Fruit fly (Drosophila melanogaster) whole organism, embryonic: ENCODE measurements around the gene fz3.
A peak's percentile ranks its signal among the peaks of the same experiment; 100 is the strongest.

ENCODE experiments used
- Adf1 ChIP-seq: fragments of 200-800 bp; sonication (Bioruptor generic); IDR thresholded peaks from 2 replicates; pipeline ENCODE4 v1.3.6; 2022; ENCODE audit warnings: missing biosample characterization, missing genetic modification characterization
- CG10209 ChIP-seq: fragments of 200-800 bp; sonication (Bioruptor generic); optimal IDR thresholded peaks from 3 replicates; lab custom pipeline; 2017; ENCODE audit warnings: missing biosample characterization, mild to moderate bottlenecking, missing genetic modification characterization, missing genetic modification reagents
- CG10462 ChIP-seq: fragments of 200-800 bp; sonication (Bioruptor generic); optimal IDR thresholded peaks from 2 replicates; lab custom pipeline; 2016; ENCODE audit warnings: missing biosample characterization, missing genetic modification characterization
- CG10543 ChIP-seq: fragments of 200-800 bp; sonication (Bioruptor generic); optimal IDR thresholded peaks from 3 replicates; lab custom pipeline; 2017; ENCODE audit warnings: missing biosample characterization, mild to moderate bottlenecking, missing genetic modification characterization, moderate library complexity
- CG13894 ChIP-seq: fragments of 200-800 bp; sonication (Bioruptor generic); optimal IDR thresholded peaks from 3 replicates; lab custom pipeline; 2018; ENCODE audit warnings: missing biosample characterization, mild to moderate bottlenecking, missing genetic modification characterization, moderate library complexity
- CG3726 ChIP-seq: fragments of 200-800 bp; sonication (Bioruptor generic); IDR thresholded peaks from 3 replicates; pipeline ENCODE4, ENCODE4 v1.3.6; 2022; ENCODE audit warnings: missing biosample characterization, missing genetic modification characterization
- CG4328 ChIP-seq: fragments of 200-800 bp; sonication (Bioruptor generic); optimal IDR thresholded peaks from 3 replicates; lab custom pipeline; 2017; ENCODE audit warnings: missing biosample characterization, missing genetic modification reagents, missing genetic modification characterization
- CG4617 ChIP-seq: fragments of 200-800 bp; sonication (Bioruptor generic); optimal IDR thresholded peaks from 3 replicates; lab custom pipeline; 2016; ENCODE audit warnings: missing biosample characterization, missing genetic modification characterization, borderline replicate concordance
- CG6254 ChIP-seq: fragments of 200-800 bp; sonication (Bioruptor generic); optimal IDR thresholded peaks from 3 replicates; lab custom pipeline; 2017; ENCODE audit warnings: mild to moderate bottlenecking, missing biosample characterization, missing genetic modification reagents, missing genetic modification characterization
- CG6272 ChIP-seq: fragments of 200-800 bp; sonication (Bioruptor generic); IDR thresholded peaks from 2 replicates; pipeline ENCODE4 v1.3.6; 2022; ENCODE audit warnings: missing biosample characterization, missing genetic modification characterization
- CG6654 ChIP-seq: fragments of 200-800 bp; sonication (Bioruptor generic); optimal IDR thresholded peaks from 2 replicates; lab custom pipeline; 2017; ENCODE audit warnings: missing biosample characterization, mild to moderate bottlenecking, missing genetic modification characterization
- CG6791 ChIP-seq: fragments of 200-800 bp; sonication (Bioruptor generic); IDR thresholded peaks from 3 replicates; pipeline ENCODE4 v1.3.6; 2022; ENCODE audit warnings: missing biosample characterization, missing genetic modification characterization; ENCODE audit not compliant: partially characterized antibody
- CG7372 ChIP-seq: fragments of 200-800 bp; sonication (Bioruptor generic); IDR thresholded peaks from 2 replicates; pipeline ENCODE4 v1.3.6; 2022; ENCODE audit warnings: missing biosample characterization, missing genetic modification characterization
- CG7963 ChIP-seq: fragments of 200-800 bp; sonication (Bioruptor generic); IDR thresholded peaks from 3 replicates; pipeline ENCODE4 v1.3.6; 2022; ENCODE audit warnings: missing biosample characterization, missing genetic modification characterization; ENCODE audit not compliant: partially characterized antibody
- CG8478 ChIP-seq: fragments of >200 bp; optimal IDR thresholded peaks from 2 replicates; lab custom pipeline; 2018
- CG9932 ChIP-seq: fragments of 200-800 bp; sonication (Bioruptor generic); IDR thresholded peaks from 2 replicates; pipeline ENCODE4 v1.3.6; 2022; ENCODE audit warnings: missing biosample characterization, missing genetic modification characterization
- CrebB ChIP-seq: fragments of 200-800 bp; sonication (Bioruptor generic); optimal IDR thresholded peaks from 3 replicates; lab custom pipeline; 2018; ENCODE audit warnings: missing biosample characterization, mild to moderate bottlenecking, missing genetic modification characterization
- Dbx ChIP-seq: fragments of 200-800 bp; sonication (Bioruptor generic); IDR thresholded peaks from 3 replicates; pipeline ENCODE4 v1.3.6; 2022; ENCODE audit warnings: missing biosample characterization, missing genetic modification characterization
- Drgx ChIP-seq: fragments of 200-800 bp; sonication (Bioruptor generic); IDR thresholded peaks from 2 replicates; pipeline ENCODE4 v1.3.6; 2022; ENCODE audit warnings: missing biosample characterization, missing genetic modification characterization
- E2f1 ChIP-seq: fragments of 200-800 bp; sonication (Bioruptor generic); IDR thresholded peaks from 2 replicates; pipeline ENCODE4 v1.3.6; 2022; ENCODE audit warnings: missing biosample characterization, missing genetic modification characterization
- Elba2 ChIP-seq: fragments of 200-800 bp; sonication (Bioruptor generic); optimal IDR thresholded peaks from 3 replicates; lab custom pipeline; 2016; ENCODE audit warnings: missing biosample characterization, missing genetic modification characterization
- Gsc ChIP-seq: fragments of 200-800 bp; sonication (Bioruptor generic); IDR thresholded peaks from 2 replicates; pipeline ENCODE4 v1.3.6; 2022; ENCODE audit warnings: missing biosample characterization, missing genetic modification characterization
- H2.0 ChIP-seq: fragments of 200-800 bp; sonication (Bioruptor generic); IDR thresholded peaks from 2 replicates; pipeline ENCODE4 v1.3.6; 2022; ENCODE audit warnings: missing biosample characterization, missing genetic modification characterization
- HLHmδ ChIP-seq: fragments of 200-800 bp; sonication (Bioruptor generic); optimal IDR thresholded peaks from 2 replicates; lab custom pipeline; 2018; ENCODE audit warnings: missing biosample characterization, mild to moderate bottlenecking, missing genetic modification characterization, moderate library complexity
- Kr ChIP-seq: fragments of 200-800 bp; sonication (Bioruptor generic); optimal IDR thresholded peaks from 2 replicates; lab custom pipeline; 2017; ENCODE audit warnings: missing biosample characterization, mild to moderate bottlenecking, missing genetic modification characterization
- Lhr ChIP-seq: fragments of 200-800 bp; sonication (Bioruptor generic); optimal IDR thresholded peaks from 3 replicates; lab custom pipeline; 2017; ENCODE audit warnings: mild to moderate bottlenecking, missing biosample characterization, missing genetic modification reagents, missing genetic modification characterization
- MBD-R2 ChIP-seq: fragments of 200-800 bp; sonication (Bioruptor generic); IDR thresholded peaks from 2 replicates; pipeline ENCODE4 v1.3.6; 2022; ENCODE audit warnings: missing biosample characterization, missing genetic modification characterization
- Meics ChIP-seq: fragments of 200-800 bp; sonication (Bioruptor generic); optimal IDR thresholded peaks from 2 replicates; lab custom pipeline; 2017; ENCODE audit warnings: missing biosample characterization, mild to moderate bottlenecking, missing genetic modification characterization
- Nf-YC ChIP-seq: fragments of 200-800 bp; optimal IDR thresholded peaks from 3 replicates; lab custom pipeline; 2019; ENCODE audit warnings: missing biosample characterization, mild to moderate bottlenecking, missing genetic modification characterization, moderate library complexity
- Pdp1 ChIP-seq, 2 experiments: fragments of 200-800 bp; sonication (Bioruptor generic); optimal IDR thresholded peaks; 3 replicates each; lab custom pipeline; 2016; ENCODE audit warnings: missing biosample characterization in 2 of 2, missing genetic modification characterization in 2 of 2, mild to moderate bottlenecking in 1 of 2, moderate library complexity in 1 of 2
- Side ChIP-seq: fragments of 200-800 bp; sonication (Bioruptor generic); optimal IDR thresholded peaks from 2 replicates; lab custom pipeline; 2016; ENCODE audit warnings: missing biosample characterization, missing genetic modification characterization
- Xbp1 ChIP-seq: fragments of 200-800 bp; sonication (Bioruptor generic); optimal IDR thresholded peaks from 3 replicates; lab custom pipeline; 2016; ENCODE audit warnings: missing biosample characterization, mild to moderate bottlenecking, missing genetic modification characterization
- crp ChIP-seq, 2 experiments: fragments of 200-800 bp; sonication (Bioruptor generic); optimal IDR thresholded peaks; 2 replicates in 1 of 2; 3 replicates in 1 of 2; lab custom pipeline; 2017; ENCODE audit warnings: missing biosample characterization in 2 of 2, missing genetic modification characterization in 2 of 2, mild to moderate bottlenecking in 1 of 2, moderate library complexity in 1 of 2
- cwo ChIP-seq: fragments of 200-800 bp; sonication (Bioruptor generic); optimal IDR thresholded peaks from 3 replicates; lab custom pipeline; 2017; ENCODE audit warnings: missing biosample characterization, missing genetic modification characterization, mild to moderate bottlenecking, moderate library complexity, missing genetic modification reagents
- dmrt11E ChIP-seq: fragments of 200-800 bp; sonication (Bioruptor generic); optimal IDR thresholded peaks from 3 replicates; lab custom pipeline; 2018; ENCODE audit warnings: missing biosample characterization, mild to moderate bottlenecking, missing genetic modification characterization, moderate library complexity
- fd102C ChIP-seq: fragments of 200-800 bp; sonication (Bioruptor generic); optimal IDR thresholded peaks from 2 replicates; lab custom pipeline; 2018; ENCODE audit warnings: missing biosample characterization, mild to moderate bottlenecking, missing genetic modification characterization, moderate library complexity
- gfzf ChIP-seq: fragments of 200-800 bp; sonication (Bioruptor generic); optimal IDR thresholded peaks from 2 replicates; lab custom pipeline; 2016; ENCODE audit warnings: missing biosample characterization, mild to moderate bottlenecking, missing genetic modification characterization, moderate library complexity
- gro ChIP-seq: fragments of 200-800 bp; sonication (Bioruptor generic); optimal IDR thresholded peaks from 2 replicates; lab custom pipeline; 2016; ENCODE audit warnings: missing biosample characterization, missing genetic modification characterization
- hbn ChIP-seq: fragments of 200-800 bp; sonication (Bioruptor generic); IDR thresholded peaks from 2 replicates; pipeline ENCODE4 v1.3.6; 2022; ENCODE audit warnings: missing biosample characterization, missing genetic modification characterization; ENCODE audit not compliant: partially characterized antibody
- jigr1 ChIP-seq: fragments of 200-800 bp; sonication (Bioruptor generic); IDR thresholded peaks from 3 replicates; pipeline ENCODE4 v1.3.6; 2022; ENCODE audit warnings: missing biosample characterization, missing genetic modification characterization
- lilli ChIP-seq: fragments of 200-800 bp; sonication (Bioruptor generic); optimal IDR thresholded peaks from 3 replicates; lab custom pipeline; 2016; ENCODE audit warnings: missing biosample characterization, missing genetic modification characterization
- nerfin-2 ChIP-seq: fragments of 200-800 bp; sonication (Bioruptor generic); IDR thresholded peaks from 2 replicates; pipeline ENCODE4 v1.3.6; 2022; ENCODE audit warnings: missing biosample characterization, missing genetic modification characterization; ENCODE audit not compliant: partially characterized antibody
- pita ChIP-seq: fragments of 200-800 bp; sonication (Bioruptor generic); optimal IDR thresholded peaks from 2 replicates; lab custom pipeline; 2017; ENCODE audit warnings: missing biosample characterization, mild to moderate bottlenecking, missing genetic modification characterization
- sens-2 ChIP-seq: fragments of 200-800 bp; sonication (Bioruptor generic); IDR thresholded peaks from 2 replicates; pipeline ENCODE4 v1.3.6; 2022; ENCODE audit warnings: missing biosample characterization, missing genetic modification characterization
- sr ChIP-seq: fragments of 200-800 bp; sonication (Bioruptor generic); IDR thresholded peaks from 3 replicates; pipeline ENCODE4 v1.3.6; 2022; ENCODE audit warnings: missing biosample characterization, missing genetic modification characterization
- stwl ChIP-seq: fragments of 200-800 bp; sonication (Bioruptor generic); optimal IDR thresholded peaks from 3 replicates; lab custom pipeline; 2018; ENCODE audit warnings: missing biosample characterization, mild to moderate bottlenecking, missing genetic modification characterization, moderate library complexity
- usp ChIP-seq: fragments of >200 bp; optimal IDR thresholded peaks from 2 replicates; lab custom pipeline; 2017; ENCODE audit warnings: missing biosample characterization, missing genetic modification characterization
- vnd ChIP-seq: fragments of 200-800 bp; sonication (Bioruptor generic); IDR thresholded peaks from 3 replicates; pipeline ENCODE4 v1.3.6; 2022; ENCODE audit warnings: missing biosample characterization, missing genetic modification characterization; ENCODE audit not compliant: partially characterized antibody

The fz3 gene

dm6 chrX:758892-759621 lies 10.7 kb upstream of the fz3 start, which contains the start of gene CG5273 (continued):
- TF ChIP-seq gfzf (GFP tag; lab: Kevin White, UChicago) (peak; percentile 98), CG6654 (GFP tag; lab: Kevin White, UChicago) (no peak), Pdp1 (GFP tag; optimal IDR thresholded peaks at IDR 0.05; lab: Kevin White, UChicago) (peak in 1 of 2 experiments; percentile 50), pita (GFP tag; lab: Kevin White, UChicago) (peak; percentile 94), CG6254 (GFP tag; lab: Kevin White, UChicago) (peak; percentile 60), CG10209 (peak; percentile 1), CG13894 (tag; lab: Kevin White, UChicago) (peak; percentile 63), CG8478 (lab: Kevin White, UChicago) (no peak), Meics (GFP tag; lab: Kevin White, UChicago) (peak; percentile 17), Elba2 (GFP tag; lab: Kevin White, UChicago) (peak; percentile 99), CG3726 (GFP tag; lab: Robert Waterston, UW) (no peak), Kr (GFP tag; lab: Kevin White, UChicago) (peak; percentile 98), CG9932 (GFP tag; lab: Robert Waterston, UW) (peak; percentile 70), CG7963 (GFP tag; lab: Robert Waterston, UW) (peak; percentile 93), sr (GFP tag; lab: Robert Waterston, UW) (no peak), Dbx (GFP tag; lab: Robert Waterston, UW) (0 out of 3 replicates have a peak, but pooled peaks have one; percentile 5), CG7372 (GFP tag; lab: Robert Waterston, UW) (no peak), gro (GFP tag; lab: Kevin White, UChicago) (peak; percentile 60), fd102C (GFP tag; lab: Kevin White, UChicago) (peak; percentile 22), Lhr (peak; percentile 100), dmrt11E (no peak), CG4617 (GFP tag; lab: Kevin White, UChicago) (peak; percentile 44), Drgx (GFP tag; lab: Robert Waterston, UW) (peak; percentile 28; the same call in 1 of the 2 replicates), CrebB (tag; lab: Kevin White, UChicago) (peak; percentile 38), CG10462 (peak; percentile 84), jigr1 (GFP tag; lab: Robert Waterston, UW) (no peak), vnd (GFP tag; lab: Robert Waterston, UW) (peak; percentile 89), Nf-YC (peak; percentile 99), E2f1 (GFP tag; lab: Robert Waterston, UW) (0 out of 2 replicates have a peak, but pooled peaks have one; percentile 9), CG6272 (GFP tag; lab: Robert Waterston, UW) (no peak), hbn (GFP tag; lab: Robert Waterston, UW) (peak; percentile 96), CG10543 (GFP tag; lab: Kevin White, UChicago) (peak; percentile 69), lilli (GFP tag; lab: Kevin White, UChicago) (peak; percentile 20), Adf1 (GFP tag; lab: Robert Waterston, UW) (no peak), MBD-R2 (GFP tag; lab: Robert Waterston, UW) (peak; percentile 79), Xbp1 (GFP tag; lab: Kevin White, UChicago) (peak; percentile 25), usp (GFP tag; lab: Kevin White, UChicago) (no peak), HLHmδ (GFP tag; lab: Kevin White, UChicago) (peak; percentile 51), sens-2 (GFP tag; lab: Robert Waterston, UW) (no peak), H2.0 (no peak), cwo (GFP tag; lab: Kevin White, UChicago) (peak; percentile 6), nerfin-2 (peak; percentile 74), crp (GFP tag; optimal IDR thresholded peaks at IDR 0.05; lab: Kevin White, UChicago) (peak; percentile 12 to 80), Gsc (GFP tag; lab: Robert Waterston, UW) (no peak), Side (GFP tag; lab: Kevin White, UChicago) (no peak), CG6791 (peak; percentile 97), CG4328 (GFP tag; lab: Kevin White, UChicago) (peak; percentile 23), stwl (tag; lab: Kevin White, UChicago) (peak; percentile 52)
